Fruit fly (Drosophila melanogaster): Measurements from ENCODE around the gene CG14511.

Gene CG14511

dm6 chr3R:29138407-29138806, 8.3 kb downstream of the CG14511 start, which contains the start of the genes Alg13 and superdeath:
Gene Alg13 (minus strand): TSS chr3R:29138573.
Gene superdeath (plus strand): TSS chr3R:29138662.
- TF ChIP-seq Clk (GFP tag; optimal IDR thresholded peaks at IDR 0.05) (no peak), kay (GFP tag; ENCODE audit: borderline replicate concordance) (no peak), pad (GFP tag; optimal IDR thresholded peaks at IDR 0.05) (no peak), ovo (GFP tag; optimal IDR thresholded peaks at IDR 0.05) (peak; percentile 2), CG7045 (GFP tag; optimal IDR thresholded peaks at IDR 0.05) (no peak), Hr96 (GFP tag; optimal IDR thresholded peaks at IDR 0.05) (no peak), CG7101 (tag; optimal IDR thresholded peaks at IDR 0.05) (no peak), toe (GFP tag; optimal IDR thresholded peaks at IDR 0.05) (no peak), tj (GFP tag; optimal IDR thresholded peaks at IDR 0.05) (no peak), CG12768 (GFP tag; optimal IDR thresholded peaks at IDR 0.05) (no peak), bab1 (GFP tag; optimal IDR thresholded peaks at IDR 0.05) (no peak), cnc (optimal IDR thresholded peaks at IDR 0.05) (no peak), Mnt (GFP tag; optimal IDR thresholded peaks at IDR 0.05) (no peak), CG33017 (tag; optimal IDR thresholded peaks at IDR 0.05) (no peak), CG14711 (tag; optimal IDR thresholded peaks at IDR 0.05) (no peak), CG5204 (GFP tag; optimal IDR thresholded peaks at IDR 0.05) (no peak), CG1620 (GFP tag; optimal IDR thresholded peaks at IDR 0.05) (no peak), CG11617 (GFP tag; optimal IDR thresholded peaks at IDR 0.05) (no peak), Crg-1 (GFP tag; optimal IDR thresholded peaks at IDR 0.05) (peak; percentile 40), cic (GFP tag; optimal IDR thresholded peaks at IDR 0.05) (peak; percentile 17)

dm6 chr3R:29130902-29131621, 15.6 kb downstream of the CG14511 start, which contains the start of the genes dgt6 and Vha100-1:
Gene dgt6 (minus strand): TSS chr3R:29130972.
Gene Vha100-1 (plus strand): TSS chr3R:29131193.
- no peak for TF ChIP-seq CG5204 (GFP tag; optimal IDR thresholded peaks at IDR 0.05)
- no peak for TF ChIP-seq ovo (GFP tag; optimal IDR thresholded peaks at IDR 0.05)
- no peak for TF ChIP-seq CG1620 (GFP tag; optimal IDR thresholded peaks at IDR 0.05)
- no peak for TF ChIP-seq Crg-1 (GFP tag; optimal IDR thresholded peaks at IDR 0.05)
- TF ChIP-seq cic (GFP tag; optimal IDR thresholded peaks at IDR 0.05) = no peak
- TF ChIP-seq bab1 (GFP tag; optimal IDR thresholded peaks at IDR 0.05) = peak; percentile 37
- no peak for TF ChIP-seq Clk (GFP tag; optimal IDR thresholded peaks at IDR 0.05)
- no peak for TF ChIP-seq toe (GFP tag; optimal IDR thresholded peaks at IDR 0.05)
- peak; percentile 10 for TF ChIP-seq Mnt (GFP tag; optimal IDR thresholded peaks at IDR 0.05)
- no peak for TF ChIP-seq CG7045 (GFP tag; optimal IDR thresholded peaks at IDR 0.05)
- no peak for TF ChIP-seq Hr96 (GFP tag; optimal IDR thresholded peaks at IDR 0.05)
- peak; percentile 30 for TF ChIP-seq CG12768 (GFP tag; optimal IDR thresholded peaks at IDR 0.05)
- TF ChIP-seq CG33017 (tag; optimal IDR thresholded peaks at IDR 0.05) = peak; percentile 5
- TF ChIP-seq cnc (optimal IDR thresholded peaks at IDR 0.05) = no peak
- TF ChIP-seq CG7101 (tag; optimal IDR thresholded peaks at IDR 0.05) = peak; percentile 30
- TF ChIP-seq CG11617 (GFP tag; optimal IDR thresholded peaks at IDR 0.05) = no peak
- TF ChIP-seq CG14711 (tag; optimal IDR thresholded peaks at IDR 0.05) = peak; percentile 89
- TF ChIP-seq pad (GFP tag; optimal IDR thresholded peaks at IDR 0.05) = peak; percentile 24
- no peak for TF ChIP-seq tj (GFP tag; optimal IDR thresholded peaks at IDR 0.05)
- TF ChIP-seq kay (GFP tag; ENCODE audit: borderline replicate concordance) = no peak

DNA sequence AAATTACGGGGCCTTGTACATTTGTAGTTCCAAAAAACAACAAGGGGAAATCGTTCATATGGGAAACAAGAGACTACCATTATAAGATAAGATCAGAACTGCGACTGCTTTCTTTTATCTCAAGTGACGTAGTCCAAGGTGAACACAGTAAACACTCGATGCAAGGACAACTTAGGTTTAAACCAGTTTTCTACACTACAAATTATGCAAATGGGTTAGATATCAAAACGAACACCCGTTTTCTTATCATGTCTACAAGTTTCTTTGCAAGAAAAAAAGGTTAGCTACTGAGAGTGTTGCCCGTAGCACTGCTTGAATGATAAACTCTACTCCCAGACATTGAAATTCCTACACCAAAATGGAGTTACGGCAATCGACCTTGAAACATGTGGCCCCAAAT, 22.6 kb downstream of the CG14511 start:
- TF ChIP-seq CG1620 (GFP tag; optimal IDR thresholded peaks at IDR 0.05) (no peak), CG7101 (tag; optimal IDR thresholded peaks at IDR 0.05) (peak; percentile 81), CG33017 (tag; optimal IDR thresholded peaks at IDR 0.05) (peak; percentile 74), CG7045 (GFP tag; optimal IDR thresholded peaks at IDR 0.05) (peak; percentile 16), CG14711 (tag; optimal IDR thresholded peaks at IDR 0.05) (peak; percentile 72), tj (GFP tag; optimal IDR thresholded peaks at IDR 0.05) (no peak), CG12768 (GFP tag; optimal IDR thresholded peaks at IDR 0.05) (no peak), cnc (optimal IDR thresholded peaks at IDR 0.05) (no peak), kay (GFP tag; ENCODE audit: borderline replicate concordance) (no peak), CG5204 (GFP tag; optimal IDR thresholded peaks at IDR 0.05) (no peak), Mnt (GFP tag; optimal IDR thresholded peaks at IDR 0.05) (peak; percentile 18), bab1 (GFP tag; optimal IDR thresholded peaks at IDR 0.05) (peak; percentile 65), Crg-1 (GFP tag; optimal IDR thresholded peaks at IDR 0.05) (peak; percentile 23), toe (GFP tag; optimal IDR thresholded peaks at IDR 0.05) (no peak), pad (GFP tag; optimal IDR thresholded peaks at IDR 0.05) (peak; percentile 88), ovo (GFP tag; optimal IDR thresholded peaks at IDR 0.05) (no peak), cic (GFP tag; optimal IDR thresholded peaks at IDR 0.05) (no peak), Hr96 (GFP tag; optimal IDR thresholded peaks at IDR 0.05) (no peak), CG11617 (GFP tag; optimal IDR thresholded peaks at IDR 0.05) (peak; percentile 4), Clk (GFP tag; optimal IDR thresholded peaks at IDR 0.05) (no peak)

- TF ChIP-seq cnc (optimal IDR thresholded peaks at IDR 0.05) (no peak), CG12768 (GFP tag; optimal IDR thresholded peaks at IDR 0.05) (peak; percentile 59), ovo (GFP tag; optimal IDR thresholded peaks at IDR 0.05) (peak; percentile 68), CG14711 (tag; optimal IDR thresholded peaks at IDR 0.05) (peak; percentile 30), CG1620 (GFP tag; optimal IDR thresholded peaks at IDR 0.05) (peak; percentile 76), CG5204 (GFP tag; optimal IDR thresholded peaks at IDR 0.05) (no peak), kay (GFP tag; ENCODE audit: borderline replicate concordance) (no peak), Hr96 (GFP tag; optimal IDR thresholded peaks at IDR 0.05) (peak; percentile 87), Crg-1 (GFP tag; optimal IDR thresholded peaks at IDR 0.05) (peak; percentile 75), Mnt (GFP tag; optimal IDR thresholded peaks at IDR 0.05) (peak; percentile 84), CG33017 (tag; optimal IDR thresholded peaks at IDR 0.05) (peak; percentile 45), CG7101 (tag; optimal IDR thresholded peaks at IDR 0.05) (peak; percentile 70), CG7045 (GFP tag; optimal IDR thresholded peaks at IDR 0.05) (peak; percentile 71), toe (GFP tag; optimal IDR thresholded peaks at IDR 0.05) (peak; percentile 92), CG11617 (GFP tag; optimal IDR thresholded peaks at IDR 0.05) (peak; percentile 76), bab1 (GFP tag; optimal IDR thresholded peaks at IDR 0.05) (peak; percentile 77), cic (GFP tag; optimal IDR thresholded peaks at IDR 0.05) (peak; percentile 65), tj (GFP tag; optimal IDR thresholded peaks at IDR 0.05) (peak; percentile 95), pad (GFP tag; optimal IDR thresholded peaks at IDR 0.05) (peak; percentile 66), Clk (GFP tag; optimal IDR thresholded peaks at IDR 0.05) (peak; percentile 88)
Observed at dm6 chr3R:29122817-29123611, 23.7 kb downstream of the CG14511 start, which contains the start of the genes yem and Ctl2. Gene yem (minus strand): TSS chr3R:29122879. Gene Ctl2 (plus strand): TSS chr3R:29123370.

Measured in whole organism, adult.